Worm (Caenorhabditis elegans) whole organism, young adult: Measurements from ENCODE around the gene W09D10.4.

Experiments used
- F33H1.4 ChIP-seq: fragments of 200-800 bp; sonication (Bioruptor generic); IDR thresholded peaks from 2 replicates; pipeline ENCODE4 v1.3.6; 2022; ENCODE audit warnings: missing genetic modification reagents, missing genetic modification characterization, missing compliant biosample characterization
- F55B11.4 ChIP-seq: sonication (generic microtip); optimal IDR thresholded peaks from 2 replicates; lab custom pipeline; 2016; ENCODE audit warnings: missing compliant biosample characterization, missing genetic modification characterization, borderline replicate concordance; ENCODE audit not compliant: insufficient read depth
- F57A8.1 ChIP-seq: fragments of 200-800 bp; sonication (Bioruptor generic); optimal IDR thresholded peaks from 2 replicates; lab custom pipeline; 2018; ENCODE audit warnings: mild to moderate bottlenecking, missing genetic modification characterization, moderate library complexity, missing compliant biosample characterization
- K11D2.4 ChIP-seq: fragments of 200-800 bp; sonication (Bioruptor generic); IDR thresholded peaks from 2 replicates; pipeline ENCODE4 v1.3.6; 2022; ENCODE audit warnings: missing genetic modification reagents, missing genetic modification characterization, missing compliant biosample characterization
- K12H6.12 ChIP-seq: fragments of 200-800 bp; sonication (Bioruptor generic); optimal IDR thresholded peaks from 2 replicates; lab custom pipeline; 2018; ENCODE audit warnings: mild to moderate bottlenecking, missing genetic modification characterization, missing compliant biosample characterization
- T07F8.4 ChIP-seq: sonication (generic microtip); optimal IDR thresholded peaks from 2 replicates; lab custom pipeline; 2016; ENCODE audit warnings: mild to moderate bottlenecking, missing genetic modification characterization, moderate library complexity, missing compliant biosample characterization
- Y53F4B.3 ChIP-seq: fragments of 200-800 bp; sonication (Bioruptor generic); IDR thresholded peaks from 2 replicates; pipeline ENCODE4 v1.3.6; 2022; ENCODE audit warnings: missing genetic modification reagents, missing genetic modification characterization, missing compliant biosample characterization
- akir-1 ChIP-seq: fragments of 200-800 bp; sonication (Bioruptor generic); optimal IDR thresholded peaks from 2 replicates; lab custom pipeline; 2018; ENCODE audit warnings: mild to moderate bottlenecking, missing genetic modification characterization, moderate library complexity, missing compliant biosample characterization
- aptf-2 ChIP-seq: fragments of 200-800 bp; sonication (Bioruptor generic); conservative IDR thresholded peaks from 2 replicates; pipeline ENCODE4 v1.3.6; 2022; ENCODE audit warnings: missing genetic modification reagents, missing genetic modification characterization, missing compliant biosample characterization
- aptf-3 ChIP-seq: fragments of 200-800 bp; sonication (Bioruptor generic); IDR thresholded peaks from 2 replicates; pipeline ENCODE4 v1.3.6; 2022; ENCODE audit warnings: missing genetic modification characterization, missing compliant biosample characterization
- attf-3 ChIP-seq: fragments of 200-800 bp; sonication (Bioruptor generic); conservative IDR thresholded peaks from 2 replicates; pipeline ENCODE4 v1.3.6; 2022; ENCODE audit warnings: missing genetic modification reagents, missing genetic modification characterization, missing compliant biosample characterization
- ceh-79 ChIP-seq: sonication (generic microtip); optimal IDR thresholded peaks from 2 replicates; lab custom pipeline; 2017; ENCODE audit warnings: mild to moderate bottlenecking, missing genetic modification characterization, missing compliant biosample characterization
- ceh-91 ChIP-seq: fragments of 200-800 bp; sonication (Bioruptor generic); IDR thresholded peaks from 2 replicates; pipeline ENCODE4 v1.3.6; 2022; ENCODE audit warnings: missing genetic modification reagents, missing genetic modification characterization, missing compliant biosample characterization
- chd-7 ChIP-seq: sonication (generic microtip); optimal IDR thresholded peaks from 2 replicates; lab custom pipeline; 2016; ENCODE audit warnings: mild to moderate bottlenecking, missing genetic modification characterization, moderate library complexity, missing compliant biosample characterization
- die-1 ChIP-seq: sonication (generic microtip); optimal IDR thresholded peaks from 2 replicates; lab custom pipeline; 2016; ENCODE audit warnings: missing genotype, mild to moderate bottlenecking, missing genetic modification characterization, missing compliant biosample characterization
- dox-1 ChIP-seq: fragments of 200-800 bp; sonication (Bioruptor generic); IDR thresholded peaks from 2 replicates; pipeline ENCODE4 v1.3.6; 2022; ENCODE audit warnings: missing genetic modification reagents, missing genetic modification characterization, missing compliant biosample characterization
- egl-18 ChIP-seq: fragments of 200-800 bp; sonication (Bioruptor generic); IDR thresholded peaks from 2 replicates; pipeline ENCODE4 v1.3.6; 2022; ENCODE audit warnings: missing genetic modification reagents, missing genetic modification characterization, missing compliant biosample characterization
- egl-44 ChIP-seq: fragments of 200-800 bp; sonication (Bioruptor generic); IDR thresholded peaks from 2 replicates; pipeline ENCODE4 v1.3.6; 2022; ENCODE audit warnings: missing genetic modification reagents, missing genetic modification characterization, missing compliant biosample characterization
- egrh-3 ChIP-seq: fragments of 200-800 bp; sonication (Bioruptor generic); IDR thresholded peaks from 2 replicates; pipeline ENCODE4 v1.3.6; 2022; ENCODE audit warnings: missing genetic modification reagents, missing genetic modification characterization, missing compliant biosample characterization
- ekl-4 ChIP-seq: fragments of 200-800 bp; sonication (Bioruptor generic); IDR thresholded peaks from 2 replicates; pipeline ENCODE4 v1.3.6; 2022; ENCODE audit warnings: missing genetic modification reagents, missing genetic modification characterization, missing compliant biosample characterization
- ets-4 ChIP-seq: fragments of 200-800 bp; sonication (Bioruptor generic); optimal IDR thresholded peaks from 2 replicates; lab custom pipeline; 2018; ENCODE audit warnings: mild to moderate bottlenecking, missing genetic modification characterization, missing compliant biosample characterization
- gei-17 ChIP-seq: fragments of 200-800 bp; sonication (Bioruptor generic); optimal IDR thresholded peaks from 2 replicates; lab custom pipeline; 2018; ENCODE audit warnings: mild to moderate bottlenecking, missing genetic modification characterization, missing compliant biosample characterization
- hmg-1.2 ChIP-seq: fragments of 200-800 bp; sonication (Bioruptor generic); IDR thresholded peaks from 2 replicates; pipeline ENCODE4 v1.3.6; 2022; ENCODE audit warnings: missing genetic modification reagents, missing genetic modification characterization, missing compliant biosample characterization
- hmg-20 ChIP-seq: fragments of 200-800 bp; sonication (Bioruptor generic); IDR thresholded peaks from 2 replicates; pipeline ENCODE4 v1.3.6; 2022; ENCODE audit warnings: missing genetic modification reagents, missing genetic modification characterization, missing compliant biosample characterization
- hrde-1 ChIP-seq: sonication (generic microtip); optimal IDR thresholded peaks from 2 replicates; lab custom pipeline; 2016; ENCODE audit warnings: missing genetic modification characterization, mild to moderate bottlenecking, missing compliant biosample characterization, moderate library complexity, missing genotype, missing genetic modification reagents, borderline replicate concordance
- let-607 ChIP-seq, 2 experiments: fragments of 200-800 bp in 1 of 2; sonication (Bioruptor generic) in 1 of 2; sonication (generic microtip) in 1 of 2; optimal IDR thresholded peaks; 2 replicates each; lab custom pipeline; 2016 to 2018; ENCODE audit warnings: mild to moderate bottlenecking in 2 of 2, missing compliant biosample characterization in 2 of 2, missing genetic modification characterization in 2 of 2, moderate library complexity in 2 of 2, missing genotype in 1 of 2
- lin-26 ChIP-seq: fragments of 200-800 bp; sonication (Bioruptor generic); IDR thresholded peaks from 2 replicates; pipeline ENCODE4 v1.3.6; 2022; ENCODE audit warnings: missing genetic modification reagents, missing genetic modification characterization, missing compliant biosample characterization
- lin-35 ChIP-seq, 3 experiments: fragments of 150-350 bp in 2 of 3; sonication (generic microtip) in 1 of 3; optimal IDR thresholded peaks; 2 replicates each; lab custom pipeline; 2014 to 2018; ENCODE audit warnings: missing biosample characterization in 3 of 3, missing genetic modification characterization in 3 of 3, missing genetic modification reagents in 3 of 3
- lin-40 ChIP-seq: sonication (generic microtip); optimal IDR thresholded peaks from 2 replicates; lab custom pipeline; 2016; ENCODE audit warnings: missing genetic modification characterization, mild to moderate bottlenecking, missing compliant biosample characterization, missing genotype, missing genetic modification reagents
- madf-8 ChIP-seq: fragments of 200-800 bp; sonication (Bioruptor generic); conservative IDR thresholded peaks from 2 replicates; pipeline ENCODE4 v1.3.6; 2022; ENCODE audit warnings: missing genetic modification reagents, missing genetic modification characterization, missing compliant biosample characterization
- mel-28 ChIP-seq: sonication (generic microtip); optimal IDR thresholded peaks from 2 replicates; lab custom pipeline; 2016; ENCODE audit warnings: borderline replicate concordance, mild to moderate bottlenecking, missing genetic modification characterization, missing compliant biosample characterization
- nfya-2 ChIP-seq: fragments of 200-800 bp; sonication (Bioruptor generic); IDR thresholded peaks from 2 replicates; pipeline ENCODE4 v1.3.6; 2022; ENCODE audit warnings: missing genetic modification reagents, missing genetic modification characterization, missing compliant biosample characterization
- pha-4 ChIP-seq: fragments of 150-350 bp; sonication (generic microtip); optimal IDR thresholded peaks from 2 replicates; lab custom pipeline; 2014; ENCODE audit warnings: missing biosample characterization, missing genetic modification reagents, missing genetic modification characterization
- rpc-1 ChIP-seq, 2 experiments: fragments of 150-350 bp in 1 of 2; sonication (generic microtip) in 1 of 2; optimal IDR thresholded peaks; 2 replicates each; lab custom pipeline; 2014 to 2018; ENCODE audit warnings: missing biosample characterization in 1 of 2, missing genetic modification characterization in 1 of 2, missing genetic modification reagents in 1 of 2, missing genotype in 1 of 2
- sea-2 ChIP-seq: fragments of 200-800 bp; sonication (Bioruptor generic); IDR thresholded peaks from 2 replicates; pipeline ENCODE4 v1.3.6; 2022; ENCODE audit warnings: missing genetic modification characterization, missing compliant biosample characterization
- snpc-1.3 ChIP-seq: sonication (generic microtip); optimal IDR thresholded peaks from 2 replicates; lab custom pipeline; 2017; ENCODE audit warnings: missing genetic modification characterization, mild to moderate bottlenecking, missing compliant biosample characterization, antibody characterized with exemption, moderate library complexity, missing genotype, missing genetic modification reagents; ENCODE audit not compliant: insufficient read depth
- snpc-4 ChIP-seq, 5 experiments: fragments of 150-350 bp in 1 of 5; sonication (generic microtip) in 4 of 5; optimal IDR thresholded peaks; 2 replicates each; lab custom pipeline; 2014 to 2018; ENCODE audit warnings: missing genetic modification characterization in 5 of 5, missing biosample characterization in 3 of 5, antibody characterized with exemption in 2 of 5, mild to moderate bottlenecking in 2 of 5, missing compliant biosample characterization in 2 of 5, missing genotype in 2 of 5, moderate library complexity in 2 of 5, missing genetic modification reagents in 1 of 5
- unc-130 ChIP-seq: sonication (generic microtip); optimal IDR thresholded peaks from 2 replicates; lab custom pipeline; 2016; ENCODE audit warnings: missing genetic modification reagents, missing genetic modification characterization, missing compliant biosample characterization
- ztf-25 ChIP-seq: fragments of 200-800 bp; sonication (Bioruptor generic); IDR thresholded peaks from 2 replicates; pipeline ENCODE4 v1.3.6; 2022; ENCODE audit warnings: missing genetic modification reagents, missing genetic modification characterization, missing compliant biosample characterization
- ztf-28 ChIP-seq: fragments of 200-800 bp; sonication (Bioruptor generic); IDR thresholded peaks from 2 replicates; pipeline ENCODE4 v1.3.6; 2022; ENCODE audit warnings: missing genetic modification reagents, missing genetic modification characterization, missing compliant biosample characterization
- ztf-6 ChIP-seq: fragments of 200-800 bp; sonication (Bioruptor generic); IDR thresholded peaks from 2 replicates; pipeline ENCODE4 v1.3.6; 2022; ENCODE audit warnings: missing genetic modification reagents, missing genetic modification characterization, missing compliant biosample characterization

The W09D10.4 gene

ce11 chrIII:10759050-10760023 is 43.3 kb upstream of the W09D10.4 start, which contains the start of gene tasp-1 (continued):
- TF ChIP-seq snpc-1.3 (tag; lab: Kevin White, UChicago): peak; percentile 96
- peak; percentile 53 for TF ChIP-seq rpc-1 (optimal IDR thresholded peaks at IDR 0.05; lab: Kevin White, UChicago)
- TF ChIP-seq rpc-1 (tag; optimal IDR thresholded peaks at IDR 0.05; lab: Kevin White, UChicago): peak; percentile 8
- TF ChIP-seq die-1 (tag; lab: Kevin White, UChicago): peak; percentile 98
- TF ChIP-seq let-607 (tag; optimal IDR thresholded peaks at IDR 0.05; lab: Kevin White, UChicago): peak; percentile 96 to 97
- TF ChIP-seq mel-28: peak; percentile 94
- TF ChIP-seq K11D2.4 (GFP tag; lab: Robert Waterston, UW): peak; percentile 100
- peak; percentile 99 for TF ChIP-seq pha-4 (tag; lab: Kevin White, UChicago)
- TF ChIP-seq hmg-1.2 (GFP tag; lab: Robert Waterston, UW): peak; percentile 96
- peak; percentile 99 for TF ChIP-seq ceh-79
- peak; percentile 99 for TF ChIP-seq ztf-6
- TF ChIP-seq egrh-3 (GFP tag; lab: Robert Waterston, UW): peak; percentile 96
- TF ChIP-seq K12H6.12 (tag; lab: Kevin White, UChicago): peak; percentile 100
- peak; percentile 96 for TF ChIP-seq akir-1 (GFP tag; lab: Kevin White, UChicago)
- TF ChIP-seq F33H1.4 (GFP tag; lab: Robert Waterston, UW): peak; percentile 94
- TF ChIP-seq attf-3 (GFP tag; lab: Robert Waterston, UW): peak; percentile 89
- TF ChIP-seq ztf-28 (GFP tag; lab: Robert Waterston, UW): peak; percentile 100
- no peak for TF ChIP-seq F57A8.1
- no peak for TF ChIP-seq F55B11.4 (tag; lab: Kevin White, UChicago)
- peak; percentile 100 for TF ChIP-seq ekl-4 (GFP tag; lab: Robert Waterston, UW)
- TF ChIP-seq unc-130 (GFP tag; lab: Kevin White, UChicago): peak; percentile 98
- peak; percentile 100 for TF ChIP-seq ets-4 (GFP tag; lab: Kevin White, UChicago)
- peak; percentile 96 to 100 (median 99) for TF ChIP-seq lin-35 (GFP tag; optimal IDR thresholded peaks at IDR 0.05; lab: Kevin White, UChicago)
- peak; percentile 93 for TF ChIP-seq madf-8 (GFP tag; lab: Robert Waterston, UW)
- TF ChIP-seq hmg-20 (GFP tag; lab: Robert Waterston, UW): peak; percentile 95
- peak; percentile 100 for TF ChIP-seq sea-2 (GFP tag; lab: Robert Waterston, UW)
- peak; percentile 100 for TF ChIP-seq chd-7
- peak; percentile 100 for TF ChIP-seq dox-1 (GFP tag; lab: Robert Waterston, UW)
- peak; percentile 95 for TF ChIP-seq hrde-1
- peak; percentile 90 for TF ChIP-seq snpc-4 (GFP tag; optimal IDR thresholded peaks at IDR 0.05; lab: Kevin White, UChicago)
- TF ChIP-seq snpc-4 (tag; optimal IDR thresholded peaks at IDR 0.05; lab: Kevin White, UChicago): peak; percentile 93 to 95 (median 93)
- TF ChIP-seq aptf-3 (GFP tag; lab: Robert Waterston, UW): peak; percentile 92; the same call in 1 of the 2 replicates
- TF ChIP-seq lin-40 (tag; lab: Kevin White, UChicago): peak; percentile 99
- peak; percentile 99 for TF ChIP-seq egl-44 (GFP tag; lab: Robert Waterston, UW)
- TF ChIP-seq aptf-2 (GFP tag; lab: Robert Waterston, UW): peak; percentile 94
- peak; percentile 94 for TF ChIP-seq Y53F4B.3
- TF ChIP-seq T07F8.4 (tag; lab: Kevin White, UChicago): peak; percentile 96
- TF ChIP-seq ceh-91 (GFP tag; lab: Robert Waterston, UW): peak; percentile 99
- peak; percentile 99 for TF ChIP-seq lin-26 (GFP tag; lab: Robert Waterston, UW)
- peak; percentile 96 for TF ChIP-seq nfya-2 (GFP tag; lab: Robert Waterston, UW)
- TF ChIP-seq gei-17: peak; percentile 95
- TF ChIP-seq ztf-25: peak; percentile 100
- TF ChIP-seq egl-18 (GFP tag; lab: Robert Waterston, UW): peak; percentile 100
- TF ChIP-seq, all 124 proteins: peak for 118
